Fruit fly (Drosophila melanogaster) whole organism, prepupa: ENCODE data around the gene Psf1.

Experiments
- CG10631 ChIP-seq: fragments of 200-800 bp; sonication (Bioruptor generic); optimal IDR thresholded peaks from 2 replicates; lab custom pipeline; 2016; ENCODE audit warnings: missing biosample characterization, missing genetic modification characterization
- CG11762 ChIP-seq: fragments of 200-800 bp; sonication (Bioruptor generic); optimal IDR thresholded peaks from 3 replicates; lab custom pipeline; 2016; ENCODE audit warnings: missing biosample characterization, missing genetic modification characterization; ENCODE audit not compliant: insufficient read depth
- CG11902 ChIP-seq: fragments of 200-800 bp; sonication (Bioruptor generic); optimal IDR thresholded peaks from 3 replicates; lab custom pipeline; 2016; ENCODE audit warnings: missing biosample characterization, missing genetic modification characterization
- CG15336 ChIP-seq: fragments of 200-800 bp; sonication (Bioruptor generic); IDR thresholded peaks from 2 replicates; pipeline ENCODE4 v1.3.6; 2022; ENCODE audit warnings: missing biosample characterization, missing genetic modification characterization
- CG16779 ChIP-seq: fragments of 200-800 bp; sonication (Bioruptor generic); optimal IDR thresholded peaks from 3 replicates; lab custom pipeline; 2017; ENCODE audit warnings: missing biosample characterization, mild to moderate bottlenecking, missing genetic modification characterization
- CG3032 ChIP-seq: fragments of 200-800 bp; optimal IDR thresholded peaks from 2 replicates; lab custom pipeline; 2019; ENCODE audit warnings: missing biosample characterization, mild to moderate bottlenecking, missing genetic modification characterization, moderate library complexity
- CG31627 ChIP-seq: fragments of 200-800 bp; sonication (Bioruptor generic); optimal IDR thresholded peaks from 3 replicates; lab custom pipeline; 2016; ENCODE audit warnings: missing biosample characterization, missing genetic modification characterization
- CG32006 ChIP-seq: fragments of 200-800 bp; sonication (Bioruptor generic); optimal IDR thresholded peaks from 3 replicates; lab custom pipeline; 2017; ENCODE audit warnings: missing biosample characterization, mild to moderate bottlenecking, missing genetic modification characterization
- CG34406 ChIP-seq: fragments of 200-800 bp; sonication (Bioruptor generic); optimal IDR thresholded peaks from 3 replicates; lab custom pipeline; 2016; ENCODE audit warnings: missing biosample characterization, missing genetic modification characterization
- CG3919 ChIP-seq: fragments of 200-800 bp; sonication (Bioruptor generic); optimal IDR thresholded peaks from 3 replicates; lab custom pipeline; 2016; ENCODE audit warnings: missing biosample characterization, missing genetic modification characterization
- CG4318 ChIP-seq: fragments of 200-800 bp; sonication (Bioruptor generic); optimal IDR thresholded peaks from 3 replicates; lab custom pipeline; 2017; ENCODE audit warnings: missing biosample characterization, mild to moderate bottlenecking, missing genetic modification characterization
- CG6163 ChIP-seq: fragments of 200-800 bp; sonication (Bioruptor generic); IDR thresholded peaks from 3 replicates; pipeline ENCODE4 v1.3.6; 2022; ENCODE audit warnings: missing biosample characterization, missing genetic modification characterization
- CG6276 ChIP-seq: fragments of 200-800 bp; sonication (Bioruptor generic); optimal IDR thresholded peaks from 2 replicates; lab custom pipeline; 2017; ENCODE audit warnings: missing biosample characterization, mild to moderate bottlenecking, missing genetic modification characterization
- CG6854 ChIP-seq: fragments of 200-800 bp; sonication (Bioruptor generic); optimal IDR thresholded peaks from 2 replicates; lab custom pipeline; 2017; ENCODE audit warnings: missing biosample characterization, mild to moderate bottlenecking, missing genetic modification characterization
- CG7368 ChIP-seq: fragments of 200-800 bp; sonication (Bioruptor generic); optimal IDR thresholded peaks from 3 replicates; lab custom pipeline; 2016; ENCODE audit warnings: missing biosample characterization, missing genetic modification characterization
- CG8119 ChIP-seq: fragments of 200-800 bp; sonication (Bioruptor generic); IDR thresholded peaks from 3 replicates; pipeline ENCODE4 v1.3.6; 2022; ENCODE audit warnings: missing biosample characterization, missing genetic modification characterization
- CG9139 ChIP-seq: fragments of 200-800 bp; sonication (Bioruptor generic); optimal IDR thresholded peaks from 3 replicates; lab custom pipeline; 2017; ENCODE audit warnings: missing biosample characterization, mild to moderate bottlenecking, missing genetic modification characterization
- Eip75B ChIP-seq: fragments of 200-800 bp; sonication (Bioruptor generic); optimal IDR thresholded peaks from 3 replicates; lab custom pipeline; 2016; ENCODE audit warnings: missing biosample characterization, missing genetic modification characterization
- Eip78C ChIP-seq: fragments of 200-800 bp; sonication (Bioruptor generic); peaks from one replicate; lab custom pipeline; 2016; ENCODE audit warnings: missing biosample characterization, missing genetic modification characterization
- Eip93F ChIP-seq: fragments of 200-800 bp; sonication (Bioruptor generic); optimal IDR thresholded peaks from 2 replicates; lab custom pipeline; 2016; ENCODE audit warnings: missing biosample characterization, mild to moderate bottlenecking, missing genetic modification characterization
- Ets21C ChIP-seq: fragments of 200-800 bp; sonication (Bioruptor generic); optimal IDR thresholded peaks from 3 replicates; lab custom pipeline; 2016; ENCODE audit warnings: missing biosample characterization, missing genetic modification characterization
- Ets96B ChIP-seq: fragments of 200-800 bp; optimal IDR thresholded peaks from 2 replicates; lab custom pipeline; 2019; ENCODE audit warnings: missing biosample characterization, mild to moderate bottlenecking, missing genetic modification characterization, moderate library complexity
- Gug ChIP-seq: fragments of 200-800 bp; sonication (Bioruptor generic); IDR thresholded peaks from 2 replicates; pipeline ENCODE4 v1.3.6; 2022; ENCODE audit warnings: missing biosample characterization, missing genetic modification characterization
- Hr38 ChIP-seq: sonication (Bioruptor generic); optimal IDR thresholded peaks from 2 replicates; lab custom pipeline; 2016; ENCODE audit warnings: missing biosample characterization, missing genetic modification characterization
- Hr39 ChIP-seq: fragments of 200-800 bp; sonication (Bioruptor generic); optimal IDR thresholded peaks from 2 replicates; lab custom pipeline; 2016; ENCODE audit warnings: missing biosample characterization, missing genetic modification characterization
- Hr4 ChIP-seq: fragments of 200-800 bp; sonication (Bioruptor generic); optimal IDR thresholded peaks from 3 replicates; lab custom pipeline; 2016; ENCODE audit warnings: missing biosample characterization, missing genetic modification characterization
- Lpt ChIP-seq: fragments of 200-800 bp; sonication (Bioruptor generic); optimal IDR thresholded peaks from 3 replicates; lab custom pipeline; 2016; ENCODE audit warnings: missing biosample characterization, missing genetic modification characterization
- Met ChIP-seq: fragments of 200-800 bp; sonication (Bioruptor generic); optimal IDR thresholded peaks from 3 replicates; lab custom pipeline; 2016; ENCODE audit warnings: missing biosample characterization, missing genetic modification characterization
- OdsH ChIP-seq: fragments of 200-800 bp; sonication (Bioruptor generic); optimal IDR thresholded peaks from 3 replicates; lab custom pipeline; 2016; ENCODE audit warnings: missing biosample characterization, missing genetic modification characterization
- Smox ChIP-seq: fragments of 200-800 bp; sonication (Bioruptor generic); optimal IDR thresholded peaks from 3 replicates; lab custom pipeline; 2016; ENCODE audit warnings: missing biosample characterization, missing genetic modification characterization
- Sox102F ChIP-seq: fragments of 200-800 bp; sonication (Bioruptor generic); optimal IDR thresholded peaks from 2 replicates; lab custom pipeline; 2016; ENCODE audit warnings: missing biosample characterization, mild to moderate bottlenecking, missing genetic modification characterization
- achi ChIP-seq: fragments of 200-800 bp; sonication (Bioruptor generic); optimal IDR thresholded peaks from 3 replicates; lab custom pipeline; 2016; ENCODE audit warnings: missing biosample characterization, missing genetic modification characterization
- cyc ChIP-seq: fragments of 200-800 bp; sonication (Bioruptor generic); optimal IDR thresholded peaks from 3 replicates; lab custom pipeline; 2016; ENCODE audit warnings: missing biosample characterization, missing genetic modification characterization
- dac ChIP-seq: fragments of 200-800 bp; sonication (Bioruptor generic); optimal IDR thresholded peaks from 2 replicates; lab custom pipeline; 2017; ENCODE audit warnings: missing biosample characterization, mild to moderate bottlenecking, missing genetic modification characterization
- dsx ChIP-seq: fragments of 200-800 bp; optimal IDR thresholded peaks from 3 replicates; lab custom pipeline; 2019; ENCODE audit warnings: missing biosample characterization, mild to moderate bottlenecking, missing genetic modification characterization, moderate library complexity; ENCODE audit not compliant: poor library complexity, severe bottlenecking
- eg ChIP-seq: fragments of 200-800 bp; sonication (Bioruptor generic); IDR thresholded peaks from 3 replicates; pipeline ENCODE4 v1.3.6; 2022; ENCODE audit warnings: missing biosample characterization, missing genetic modification characterization
- lz ChIP-seq: fragments of 200-800 bp; sonication (Bioruptor generic); optimal IDR thresholded peaks from 3 replicates; lab custom pipeline; 2016; ENCODE audit warnings: missing biosample characterization, missing genetic modification characterization
- net ChIP-seq: fragments of 200-800 bp; sonication (Bioruptor generic); optimal IDR thresholded peaks from 3 replicates; lab custom pipeline; 2016; ENCODE audit warnings: missing biosample characterization, missing genetic modification characterization
- spab ChIP-seq: fragments of 200-800 bp; sonication (Bioruptor generic); optimal IDR thresholded peaks from 2 replicates; lab custom pipeline; 2017; ENCODE audit warnings: missing biosample characterization, mild to moderate bottlenecking, missing genetic modification characterization, missing genetic modification reagents
- svp ChIP-seq: fragments of 200-800 bp; sonication (Bioruptor generic); peaks from one replicate; lab custom pipeline; 2016; ENCODE audit warnings: missing biosample characterization, missing genetic modification characterization
- topi ChIP-seq: fragments of 200-800 bp; sonication (Bioruptor generic); optimal IDR thresholded peaks from 3 replicates; lab custom pipeline; 2016; ENCODE audit warnings: missing biosample characterization, missing genetic modification characterization

Gene Psf1

dm6 chr3L:1232582-1232981 is 14.9 kb downstream of the Psf1 start, which contains the start of gene CG33965:
TSS of gene CG33965 (plus strand) at chr3L:1232882.
- TF ChIP-seq Met: no peak

- no peak for TF ChIP-seq lz (GFP tag; lab: Kevin White, UChicago)
- TF ChIP-seq dac (GFP tag; lab: Kevin White, UChicago): no peak
- TF ChIP-seq CG10631: no peak
- TF ChIP-seq topi (GFP tag; lab: Kevin White, UChicago): no peak
- TF ChIP-seq Eip75B: no peak
- TF ChIP-seq CG11762 (GFP tag; lab: Kevin White, UChicago): no peak
- TF ChIP-seq Ets21C: no peak
- no peak for TF ChIP-seq Hr38 (GFP tag; lab: Kevin White, UChicago)
- TF ChIP-seq CG34406 (GFP tag; lab: Kevin White, UChicago): no peak
- no peak for TF ChIP-seq OdsH (GFP tag; lab: Kevin White, UChicago)
- no peak for TF ChIP-seq Gug (GFP tag; lab: Robert Waterston, UW)
- TF ChIP-seq dsx: no peak
- no peak for TF ChIP-seq CG6854
These were observed 20.1 kb downstream of the Psf1 start, which contains the start of gene LysS for dm6 chr3L:1227303-1227797. TSS of gene LysS (plus strand) at chr3L:1227747.

DNA sequence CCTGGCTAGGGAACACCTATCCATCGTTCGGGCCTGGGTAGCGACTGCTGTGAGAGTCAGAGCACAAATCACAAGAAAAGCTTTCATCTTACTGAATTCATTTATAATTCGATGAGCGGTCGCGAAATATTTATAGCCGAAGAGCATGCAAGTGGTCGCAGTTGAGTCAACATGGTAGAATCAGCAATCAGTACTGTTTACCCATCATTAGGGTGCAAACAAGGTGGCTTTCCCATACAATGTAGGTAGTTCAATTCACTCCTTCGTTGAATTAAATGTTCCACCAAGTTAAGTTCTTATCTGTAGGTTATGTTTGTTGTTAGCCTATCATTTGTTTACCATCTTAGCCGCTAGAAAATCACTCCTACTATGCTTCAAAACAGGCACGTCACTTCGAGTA is 28.9 kb downstream of the Psf1 start, which contains the start of gene LysP:
Gene LysP (minus strand): TSS at position 101 of the 400 bp plus-strand sequence.
- peak; percentile 32 for TF ChIP-seq svp
- TF ChIP-seq Eip93F: no peak
- TF ChIP-seq Met: no peak
- no peak for TF ChIP-seq CG10631

DNA sequence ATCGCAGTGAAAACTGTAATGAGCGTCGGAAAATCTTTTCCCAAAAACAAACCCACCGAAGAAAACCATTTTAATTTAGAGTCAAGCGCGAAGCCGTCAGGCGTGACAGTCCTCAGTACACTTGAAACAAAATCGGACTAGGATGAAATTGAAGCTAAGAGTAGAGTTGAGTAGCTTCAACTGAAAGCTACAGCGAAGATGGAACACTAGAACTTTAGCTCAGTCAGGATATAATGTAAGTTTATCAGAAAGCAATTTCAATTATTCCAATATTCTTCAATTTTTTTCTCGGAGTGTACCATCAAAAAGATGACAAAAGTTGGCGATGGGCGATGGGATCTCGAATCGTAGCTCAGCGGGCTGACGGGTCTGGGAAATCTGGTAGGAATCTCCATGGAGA is 31.0 kb downstream of the Psf1 start:
- peak; percentile 26 for TF ChIP-seq CG6276 (GFP tag; lab: Kevin White, UChicago)
- peak; percentile 17 for TF ChIP-seq dac (GFP tag; lab: Kevin White, UChicago)
- no peak for TF ChIP-seq lz (GFP tag; lab: Kevin White, UChicago)
- no peak for TF ChIP-seq CG3032
- TF ChIP-seq CG8119 (GFP tag; lab: Robert Waterston, UW): peak; percentile 54; the same call in 2 of the 3 replicates
- peak; percentile 10 for TF ChIP-seq svp
- TF ChIP-seq Sox102F (GFP tag; lab: Kevin White, UChicago): no peak
- peak; percentile 6 for TF ChIP-seq Eip78C (GFP tag; lab: Kevin White, UChicago)
- peak; percentile 68 for TF ChIP-seq Hr4 (GFP tag; lab: Kevin White, UChicago)
- no peak for TF ChIP-seq CG11762 (GFP tag; lab: Kevin White, UChicago)
- peak; percentile 62 for TF ChIP-seq eg (GFP tag; lab: Robert Waterston, UW)
- TF ChIP-seq spab (GFP tag; lab: Kevin White, UChicago): no peak
- TF ChIP-seq cyc (GFP tag; lab: Kevin White, UChicago): no peak
- TF ChIP-seq CG9139 (GFP tag; lab: Kevin White, UChicago): no peak
- TF ChIP-seq Met: no peak
- TF ChIP-seq CG4318 (GFP tag; lab: Kevin White, UChicago): peak; percentile 46
- no peak for TF ChIP-seq CG3919
- peak; percentile 45; the same call in 2 of the 3 replicates for TF ChIP-seq CG6163 (GFP tag; lab: Robert Waterston, UW)
- TF ChIP-seq CG32006 (GFP tag; lab: Kevin White, UChicago): peak; percentile 72
- peak; percentile 64 for TF ChIP-seq CG15336

DNA sequence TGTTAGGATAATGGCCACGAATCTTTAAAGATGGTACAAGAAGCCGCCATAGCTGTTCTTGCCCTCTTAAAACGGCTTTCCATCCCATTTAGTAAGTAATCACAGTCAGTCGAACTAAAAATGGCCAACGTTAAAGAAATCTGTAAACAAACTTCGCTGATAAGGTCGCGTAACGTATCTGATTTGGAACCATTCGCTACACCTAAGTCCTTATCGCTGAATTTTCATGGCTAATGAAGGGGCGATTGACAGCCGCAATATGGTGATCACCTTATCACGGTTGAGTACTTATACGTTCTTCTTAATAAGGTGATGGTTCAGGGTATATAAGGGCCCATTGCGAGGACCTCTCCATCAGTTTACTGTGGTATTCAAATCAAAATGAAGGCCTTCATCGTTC is 34.9 kb downstream of the Psf1 start, which contains the start of gene LysE:
Gene LysE (plus strand): TSS at position 257 of the 400 bp plus-strand sequence.
- TF ChIP-seq CG7368 (GFP tag; lab: Kevin White, UChicago) (no peak), svp (peak; percentile 57)

- TF ChIP-seq Ets96B (tag; lab: Kevin White, UChicago): no peak
- no peak for TF ChIP-seq CG16779 (tag; lab: Kevin White, UChicago)
- TF ChIP-seq Lpt (GFP tag; lab: Kevin White, UChicago): no peak
- TF ChIP-seq net (GFP tag; lab: Kevin White, UChicago): no peak
- TF ChIP-seq achi (GFP tag; lab: Kevin White, UChicago): no peak
- TF ChIP-seq OdsH (GFP tag; lab: Kevin White, UChicago): no peak
- TF ChIP-seq CG15336: no peak
- TF ChIP-seq CG11902 (GFP tag; lab: Kevin White, UChicago): no peak
- no peak for TF ChIP-seq CG7368 (GFP tag; lab: Kevin White, UChicago)
- no peak for TF ChIP-seq CG32006 (GFP tag; lab: Kevin White, UChicago)
- no peak for TF ChIP-seq Hr38 (GFP tag; lab: Kevin White, UChicago)
- no peak for TF ChIP-seq Hr39 (GFP tag; lab: Kevin White, UChicago)
- no peak for TF ChIP-seq CG3032
- no peak for TF ChIP-seq CG11762 (GFP tag; lab: Kevin White, UChicago)
- no peak for TF ChIP-seq CG31627 (GFP tag; lab: Kevin White, UChicago)
- no peak for TF ChIP-seq Smox
These were observed 35.4 kb downstream of the Psf1 start for dm6 chr3L:1212113-1212512.
